Fruit fly (Drosophila melanogaster) whole organism, wandering third instar larva: ENCODE measurements around the gene pall.
A peak's percentile ranks its signal among the peaks of the same experiment; 100 is the strongest.

Experiments used
- Sp1 ChIP-seq: fragments of 200-800 bp; sonication (Bioruptor generic); optimal IDR thresholded peaks from 3 replicates; lab custom pipeline; 2019; ENCODE audit warnings: missing biosample characterization, mild to moderate bottlenecking, missing genetic modification characterization, moderate library complexity
- br ChIP-seq: fragments of 200-800 bp; sonication (Bioruptor generic); optimal IDR thresholded peaks from 2 replicates; lab custom pipeline; 2016; ENCODE audit warnings: missing biosample characterization, missing genetic modification characterization

dm6 chr3L:9457619-9458092 lies 29.9 kb downstream of the pall start, which contains the start of gene CG3437:
- TF ChIP-seq br (GFP tag; lab: Kevin White, UChicago): peak; percentile 99
- TF ChIP-seq Sp1 (GFP tag; lab: Kevin White, UChicago): peak; percentile 100
